Worm (Caenorhabditis elegans): ENCODE results near the gene Y48A6C.8.
A peak's percentile ranks its signal among the peaks of the same experiment; 100 is the strongest.

The Y48A6C.8 gene

ce11 chrIII:11095687-11096086 lies 31.7 kb downstream of the Y48A6C.8 start:
- TF ChIP-seq ZK546.5 (tag; optimal IDR thresholded peaks at IDR 0.05) (no peak), R02D3.7 (tag; optimal IDR thresholded peaks at IDR 0.05) (no peak), aly-2 (tag; optimal IDR thresholded peaks at IDR 0.05) (no peak), egl-5 (tag; optimal IDR thresholded peaks at IDR 0.05) (no peak), nhr-12 (tag; optimal IDR thresholded peaks at IDR 0.05) (no peak), elt-1 (tag; optimal IDR thresholded peaks at IDR 0.05) (no peak), nfya-1 (tag; optimal IDR thresholded peaks at IDR 0.05; ENCODE audit: insufficient read depth) (peak; percentile 81), ztf-4 (tag; optimal IDR thresholded peaks at IDR 0.05) (no peak), ama-1 (optimal IDR thresholded peaks at IDR 0.05) (no peak)

ce11 chrIII:11093489-11093888 lies 33.9 kb downstream of the Y48A6C.8 start:
- no peak for TF ChIP-seq tbx-2 (tag; optimal IDR thresholded peaks at IDR 0.05)
- no peak for TF ChIP-seq R02D3.7 (tag; optimal IDR thresholded peaks at IDR 0.05)
- no peak for TF ChIP-seq jun-1 (tag; optimal IDR thresholded peaks at IDR 0.05)
- TF ChIP-seq nhr-237 (tag; optimal IDR thresholded peaks at IDR 0.05): no peak
- no peak for TF ChIP-seq lsy-12 (tag; optimal IDR thresholded peaks at IDR 0.05)
- TF ChIP-seq nfya-1 (tag; optimal IDR thresholded peaks at IDR 0.05; ENCODE audit: insufficient read depth): no peak
- no peak for TF ChIP-seq eor-1 (tag; optimal IDR thresholded peaks at IDR 0.05)
- TF ChIP-seq lin-39 (tag; optimal IDR thresholded peaks at IDR 0.05): no peak
- no peak for TF ChIP-seq elt-2 (tag; optimal IDR thresholded peaks at IDR 0.05)
- no peak for TF ChIP-seq aly-2 (tag; optimal IDR thresholded peaks at IDR 0.05)
- no peak for TF ChIP-seq lin-15B (tag; optimal IDR thresholded peaks at IDR 0.05)
- TF ChIP-seq ceh-16 (tag; optimal IDR thresholded peaks at IDR 0.05): no peak
- no peak for TF ChIP-seq elt-1 (tag; optimal IDR thresholded peaks at IDR 0.05)
- no peak for TF ChIP-seq elt-3 (tag; optimal IDR thresholded peaks at IDR 0.05)
- no peak for TF ChIP-seq nhr-25 (tag; optimal IDR thresholded peaks at IDR 0.05)
- TF ChIP-seq ztf-4 (tag; optimal IDR thresholded peaks at IDR 0.05): no peak
- TF ChIP-seq unc-39 (tag; optimal IDR thresholded peaks at IDR 0.05): no peak

ce11 chrIII:11091651-11092278 lies 35.7 kb downstream of the Y48A6C.8 start:
- TF ChIP-seq elt-2 (tag; optimal IDR thresholded peaks at IDR 0.05) (peak; percentile 31), nhr-67 (tag; optimal IDR thresholded peaks at IDR 0.05) (no peak), ama-1 (optimal IDR thresholded peaks at IDR 0.05) (no peak), nhr-12 (tag; optimal IDR thresholded peaks at IDR 0.05) (no peak), fkh-2 (tag; optimal IDR thresholded peaks at IDR 0.05) (no peak), ceh-9 (tag; optimal IDR thresholded peaks at IDR 0.05) (no peak), ZK546.5 (tag; optimal IDR thresholded peaks at IDR 0.05) (no peak), lin-39 (tag; optimal IDR thresholded peaks at IDR 0.05) (no peak), skn-1 (tag; optimal IDR thresholded peaks at IDR 0.05) (no peak), nhr-237 (tag; optimal IDR thresholded peaks at IDR 0.05) (no peak), elt-1 (tag; optimal IDR thresholded peaks at IDR 0.05) (no peak), nfya-1 (tag; optimal IDR thresholded peaks at IDR 0.05; ENCODE audit: insufficient read depth) (peak; percentile 12), egl-27 (tag; optimal IDR thresholded peaks at IDR 0.05) (no peak), unc-39 (tag; optimal IDR thresholded peaks at IDR 0.05) (no peak), zag-1 (tag; optimal IDR thresholded peaks at IDR 0.05) (no peak), nhr-43 (tag; optimal IDR thresholded peaks at IDR 0.05; ENCODE audit: poor library complexity, severe bottlenecking) (peak; percentile 57), lsy-12 (tag; optimal IDR thresholded peaks at IDR 0.05) (peak; percentile 50), daf-12 (tag; optimal IDR thresholded peaks at IDR 0.05) (no peak), nhr-76 (tag; optimal IDR thresholded peaks at IDR 0.05) (no peak)

ce11 chrIII:11090870-11091386 lies 36.5 kb downstream of the Y48A6C.8 start:
- TF ChIP-seq zag-1 (tag; optimal IDR thresholded peaks at IDR 0.05) (no peak), nhr-25 (tag; optimal IDR thresholded peaks at IDR 0.05) (peak; percentile 37), snpc-4 (tag; optimal IDR thresholded peaks at IDR 0.05) (peak; percentile 97), mml-1 (tag; optimal IDR thresholded peaks at IDR 0.05) (no peak), unc-62 (GFP tag; optimal IDR thresholded peaks at IDR 0.05) (no peak), nhr-28 (tag; optimal IDR thresholded peaks at IDR 0.05) (no peak), ztf-4 (tag; optimal IDR thresholded peaks at IDR 0.05) (no peak), elt-2 (tag; optimal IDR thresholded peaks at IDR 0.05) (no peak), nhr-76 (tag; optimal IDR thresholded peaks at IDR 0.05) (no peak), fkh-10 (GFP tag; optimal IDR thresholded peaks at IDR 0.05) (no peak), skn-1 (tag; optimal IDR thresholded peaks at IDR 0.05) (no peak), ama-1 (optimal IDR thresholded peaks at IDR 0.05) (peak; percentile 89), nhr-77 (tag; optimal IDR thresholded peaks at IDR 0.05) (no peak), R02D3.7 (tag; optimal IDR thresholded peaks at IDR 0.05) (no peak), mdl-1 (tag; optimal IDR thresholded peaks at IDR 0.05) (no peak), ceh-16 (tag; optimal IDR thresholded peaks at IDR 0.05) (no peak), jun-1 (tag; optimal IDR thresholded peaks at IDR 0.05) (no peak), lin-15B (tag; optimal IDR thresholded peaks at IDR 0.05) (no peak), lsy-12 (tag; optimal IDR thresholded peaks at IDR 0.05) (no peak), nhr-43 (tag; optimal IDR thresholded peaks at IDR 0.05; ENCODE audit: poor library complexity, severe bottlenecking) (no peak), sea-2 (GFP tag; optimal IDR thresholded peaks at IDR 0.05) (no peak), fos-1 (tag; optimal IDR thresholded peaks at IDR 0.05) (no peak), nhr-12 (tag; optimal IDR thresholded peaks at IDR 0.05) (no peak), lin-39 (tag; optimal IDR thresholded peaks at IDR 0.05) (no peak), eor-1 (tag; optimal IDR thresholded peaks at IDR 0.05) (no peak), elt-1 (tag; optimal IDR thresholded peaks at IDR 0.05) (no peak), nhr-23 (tag; optimal IDR thresholded peaks at IDR 0.05) (no peak), unc-39 (tag; optimal IDR thresholded peaks at IDR 0.05) (no peak), ZK546.5 (tag; optimal IDR thresholded peaks at IDR 0.05) (no peak), tbx-2 (tag; optimal IDR thresholded peaks at IDR 0.05) (no peak), ceh-9 (tag; optimal IDR thresholded peaks at IDR 0.05) (no peak), nhr-237 (tag; optimal IDR thresholded peaks at IDR 0.05) (no peak), elt-3 (tag; optimal IDR thresholded peaks at IDR 0.05) (peak in 1 of 3 experiments; percentile 40), hmg-11 (tag; optimal IDR thresholded peaks at IDR 0.05) (no peak), nfya-1 (tag; optimal IDR thresholded peaks at IDR 0.05; ENCODE audit: insufficient read depth) (no peak)
